Fruit fly (Drosophila melanogaster): ENCODE measurements around the gene Tsc1.

Gene Tsc1

DNA sequence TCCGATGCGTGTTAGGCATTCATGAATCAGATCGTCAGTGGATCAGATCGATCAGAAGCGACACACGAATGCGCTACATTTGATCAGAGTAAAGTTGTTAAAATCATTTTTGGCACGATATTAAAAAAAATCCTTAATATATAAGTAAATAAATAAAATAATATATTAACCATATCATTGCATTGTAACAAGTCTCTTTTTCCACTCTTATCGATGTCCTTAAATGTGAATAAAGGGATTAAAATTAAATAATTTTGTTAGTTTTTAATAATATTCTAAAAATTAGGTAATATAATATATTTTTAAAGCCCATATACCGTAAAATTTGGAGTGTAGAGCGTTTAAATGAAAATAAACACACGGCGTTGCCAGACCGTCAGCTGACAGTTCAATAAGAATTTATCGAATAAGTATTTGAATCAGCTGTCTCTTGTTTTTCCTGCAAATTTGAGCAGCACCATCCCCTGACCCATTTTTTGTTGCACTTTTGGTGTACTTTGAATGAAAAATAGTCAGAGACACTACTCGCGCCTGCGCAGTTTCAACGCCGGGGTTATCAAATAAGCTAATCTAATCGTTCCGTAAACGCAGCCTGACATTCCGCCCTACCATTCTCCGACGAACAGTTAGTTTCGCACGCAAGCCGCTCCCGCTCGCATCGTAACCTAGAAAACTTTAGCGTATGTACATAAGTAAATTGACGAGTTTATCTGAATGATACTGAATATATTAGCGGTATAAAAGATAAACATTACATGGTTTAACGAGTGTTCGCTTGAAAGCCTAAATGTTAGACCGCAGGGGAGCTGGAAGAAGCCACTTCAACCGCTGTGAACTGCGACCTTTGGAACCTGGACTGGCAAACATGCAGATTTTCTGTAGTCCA, 22.1 kb downstream of the Tsc1 start, which contains the start of the genes p38a and CG6178:
Gene p38a (minus strand): TSS at position 398 of the 886 bp plus-strand sequence.
Gene CG6178 (plus strand): TSS at position 424 of the 886 bp plus-strand sequence.
- peak; percentile 85 for TF ChIP-seq tj (GFP tag; optimal IDR thresholded peaks at IDR 0.05)
- peak; percentile 97 for TF ChIP-seq CG33017 (tag; optimal IDR thresholded peaks at IDR 0.05)
- no peak for TF ChIP-seq kay (GFP tag; ENCODE audit: borderline replicate concordance)
- peak; percentile 59 for TF ChIP-seq CG1620 (GFP tag; optimal IDR thresholded peaks at IDR 0.05)
- TF ChIP-seq CG7101 (tag; optimal IDR thresholded peaks at IDR 0.05): peak; percentile 99
- TF ChIP-seq bab1 (GFP tag; optimal IDR thresholded peaks at IDR 0.05): peak; percentile 97
- peak; percentile 77 for TF ChIP-seq Mnt (GFP tag; optimal IDR thresholded peaks at IDR 0.05)
- peak; percentile 99 for TF ChIP-seq CG11617 (GFP tag; optimal IDR thresholded peaks at IDR 0.05)
- TF ChIP-seq CG7045 (GFP tag; optimal IDR thresholded peaks at IDR 0.05): peak; percentile 97
- peak; percentile 75 for TF ChIP-seq Clk (GFP tag; optimal IDR thresholded peaks at IDR 0.05)
- TF ChIP-seq cic (GFP tag; optimal IDR thresholded peaks at IDR 0.05): peak; percentile 73
- TF ChIP-seq CG14711 (tag; optimal IDR thresholded peaks at IDR 0.05): peak; percentile 96
- TF ChIP-seq CG12768 (GFP tag; optimal IDR thresholded peaks at IDR 0.05): peak; percentile 97
- TF ChIP-seq ovo (GFP tag; optimal IDR thresholded peaks at IDR 0.05): peak; percentile 80
- TF ChIP-seq Crg-1 (GFP tag; optimal IDR thresholded peaks at IDR 0.05): peak; percentile 71
- TF ChIP-seq Hr96 (GFP tag; optimal IDR thresholded peaks at IDR 0.05): peak; percentile 60
- no peak for TF ChIP-seq cnc (optimal IDR thresholded peaks at IDR 0.05)
- peak; percentile 79 for TF ChIP-seq CG5204 (GFP tag; optimal IDR thresholded peaks at IDR 0.05)
- TF ChIP-seq pad (GFP tag; optimal IDR thresholded peaks at IDR 0.05): peak; percentile 90
- peak; percentile 67 for TF ChIP-seq toe (GFP tag; optimal IDR thresholded peaks at IDR 0.05)

DNA sequence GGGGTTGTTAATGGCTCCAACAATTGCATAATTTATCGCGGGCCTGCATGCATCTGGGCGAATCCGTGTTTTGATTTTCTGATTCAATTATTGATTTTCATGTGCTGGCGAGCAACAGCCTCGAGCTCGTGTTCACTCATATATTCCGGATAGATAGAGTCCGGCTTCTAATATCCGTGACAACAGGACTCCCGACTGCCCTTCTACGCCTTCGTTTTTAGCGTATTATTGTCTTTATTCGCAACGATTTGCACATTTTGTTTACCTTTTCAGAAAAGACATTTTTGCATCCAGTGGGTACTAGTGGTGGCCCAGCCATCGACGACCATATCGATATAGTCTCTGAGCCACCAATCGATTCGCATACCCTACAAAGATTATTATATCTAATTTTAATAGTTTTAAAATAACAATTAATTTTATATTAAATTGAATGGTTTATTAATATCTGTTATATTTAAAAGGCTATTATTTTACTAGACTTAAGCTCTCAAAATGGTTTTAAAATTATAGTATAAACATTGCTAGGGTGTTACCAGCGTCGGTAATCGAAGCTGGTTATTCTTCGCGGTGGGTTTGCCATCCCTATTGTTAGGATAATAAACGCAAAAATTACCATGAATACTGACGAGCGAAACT, 31.2 kb downstream of the Tsc1 start, which contains the start of the genes Myo95E and TBC1d7:
Gene Myo95E (minus strand): TSS at position 326 of the 639 bp plus-strand sequence.
Gene TBC1d7 (plus strand): TSS at position 555 of the 639 bp plus-strand sequence.
- TF ChIP-seq cnc (optimal IDR thresholded peaks at IDR 0.05): no peak
- TF ChIP-seq cic (GFP tag; optimal IDR thresholded peaks at IDR 0.05): peak; percentile 34
- no peak for TF ChIP-seq Hr96 (GFP tag; optimal IDR thresholded peaks at IDR 0.05)
- TF ChIP-seq CG7101 (tag; optimal IDR thresholded peaks at IDR 0.05): peak; percentile 94
- no peak for TF ChIP-seq CG5204 (GFP tag; optimal IDR thresholded peaks at IDR 0.05)
- TF ChIP-seq CG12768 (GFP tag; optimal IDR thresholded peaks at IDR 0.05): peak; percentile 91
- peak; percentile 91 for TF ChIP-seq CG33017 (tag; optimal IDR thresholded peaks at IDR 0.05)
- TF ChIP-seq Clk (GFP tag; optimal IDR thresholded peaks at IDR 0.05): peak; percentile 38
- peak; percentile 86 for TF ChIP-seq CG11617 (GFP tag; optimal IDR thresholded peaks at IDR 0.05)
- TF ChIP-seq pad (GFP tag; optimal IDR thresholded peaks at IDR 0.05): peak; percentile 82
- TF ChIP-seq CG1620 (GFP tag; optimal IDR thresholded peaks at IDR 0.05): peak; percentile 57
- TF ChIP-seq tj (GFP tag; optimal IDR thresholded peaks at IDR 0.05): peak; percentile 50
- peak; percentile 90 for TF ChIP-seq CG14711 (tag; optimal IDR thresholded peaks at IDR 0.05)
- TF ChIP-seq toe (GFP tag; optimal IDR thresholded peaks at IDR 0.05): no peak
- no peak for TF ChIP-seq kay (GFP tag; ENCODE audit: borderline replicate concordance)
- peak; percentile 75 for TF ChIP-seq Mnt (GFP tag; optimal IDR thresholded peaks at IDR 0.05)
- TF ChIP-seq ovo (GFP tag; optimal IDR thresholded peaks at IDR 0.05): peak; percentile 17
- TF ChIP-seq bab1 (GFP tag; optimal IDR thresholded peaks at IDR 0.05): peak; percentile 88
- TF ChIP-seq CG7045 (GFP tag; optimal IDR thresholded peaks at IDR 0.05): peak; percentile 83
- peak; percentile 45 for TF ChIP-seq Crg-1 (GFP tag; optimal IDR thresholded peaks at IDR 0.05)

DNA sequence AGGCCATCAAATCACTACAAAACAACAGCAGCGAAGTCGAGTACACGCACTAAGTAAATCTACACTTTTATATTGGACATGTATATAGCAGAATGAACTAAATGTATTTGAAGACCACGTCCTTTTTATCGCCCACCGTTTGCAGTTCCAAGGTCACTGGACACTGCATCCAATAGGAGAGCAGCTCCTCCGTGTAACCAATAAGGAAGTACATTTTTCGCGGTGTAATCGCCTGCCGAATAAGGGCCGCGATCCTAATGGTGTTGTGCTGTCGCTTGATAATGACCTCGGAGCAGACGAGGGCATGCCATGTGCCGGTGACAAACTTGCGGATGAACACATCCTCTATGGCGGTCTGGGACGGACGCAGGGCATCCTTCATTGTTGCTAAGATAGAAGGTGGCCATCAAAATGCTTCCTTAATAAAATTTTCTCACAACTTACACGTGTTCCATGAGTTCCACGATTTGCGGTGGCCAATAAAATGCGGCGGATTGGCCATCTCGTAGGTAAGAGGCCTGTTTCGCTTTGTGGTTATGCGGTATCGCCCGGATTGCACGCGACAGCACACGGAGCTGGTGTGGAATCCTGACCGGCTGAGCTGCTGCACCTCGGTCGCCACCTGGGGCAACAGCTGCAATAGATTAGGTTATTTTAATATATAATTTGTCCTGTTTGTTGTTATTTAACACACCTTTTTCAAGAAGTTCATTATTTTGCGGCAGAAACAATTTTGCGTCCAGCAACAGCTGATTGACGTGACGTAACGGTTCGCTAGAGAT, 32.9 kb downstream of the Tsc1 start, which contains the start of gene mRpS24:
Gene mRpS24 (minus strand): TSS at position 772 of the 782 bp plus-strand sequence.
- TF ChIP-seq cnc (optimal IDR thresholded peaks at IDR 0.05) (no peak), ovo (GFP tag; optimal IDR thresholded peaks at IDR 0.05) (no peak), CG33017 (tag; optimal IDR thresholded peaks at IDR 0.05) (no peak), CG7101 (tag; optimal IDR thresholded peaks at IDR 0.05) (no peak), Mnt (GFP tag; optimal IDR thresholded peaks at IDR 0.05) (peak; percentile 36), bab1 (GFP tag; optimal IDR thresholded peaks at IDR 0.05) (no peak)

- peak; percentile 32 for TF ChIP-seq Crg-1 (GFP tag; optimal IDR thresholded peaks at IDR 0.05)
- TF ChIP-seq CG1620 (GFP tag; optimal IDR thresholded peaks at IDR 0.05): peak; percentile 26
- peak; percentile 12 for TF ChIP-seq cic (GFP tag; optimal IDR thresholded peaks at IDR 0.05)
- peak; percentile 43 for TF ChIP-seq CG7045 (GFP tag; optimal IDR thresholded peaks at IDR 0.05)
- no peak for TF ChIP-seq Hr96 (GFP tag; optimal IDR thresholded peaks at IDR 0.05)
- peak; percentile 20 for TF ChIP-seq CG33017 (tag; optimal IDR thresholded peaks at IDR 0.05)
- TF ChIP-seq Clk (GFP tag; optimal IDR thresholded peaks at IDR 0.05): no peak
- TF ChIP-seq kay (GFP tag; ENCODE audit: borderline replicate concordance): no peak
- no peak for TF ChIP-seq cnc (optimal IDR thresholded peaks at IDR 0.05)
- peak; percentile 81 for TF ChIP-seq CG11617 (GFP tag; optimal IDR thresholded peaks at IDR 0.05)
- peak; percentile 36 for TF ChIP-seq pad (GFP tag; optimal IDR thresholded peaks at IDR 0.05)
- peak; percentile 48 for TF ChIP-seq tj (GFP tag; optimal IDR thresholded peaks at IDR 0.05)
- peak; percentile 91 for TF ChIP-seq CG14711 (tag; optimal IDR thresholded peaks at IDR 0.05)
- no peak for TF ChIP-seq CG5204 (GFP tag; optimal IDR thresholded peaks at IDR 0.05)
- no peak for TF ChIP-seq toe (GFP tag; optimal IDR thresholded peaks at IDR 0.05)
- TF ChIP-seq CG7101 (tag; optimal IDR thresholded peaks at IDR 0.05): peak; percentile 66
- TF ChIP-seq bab1 (GFP tag; optimal IDR thresholded peaks at IDR 0.05): peak; percentile 50
- TF ChIP-seq CG12768 (GFP tag; optimal IDR thresholded peaks at IDR 0.05): peak; percentile 46
- no peak for TF ChIP-seq Mnt (GFP tag; optimal IDR thresholded peaks at IDR 0.05)
- TF ChIP-seq ovo (GFP tag; optimal IDR thresholded peaks at IDR 0.05): peak; percentile 37
Measured at dm6 chr3R:24163556-24164022, 33.5 kb downstream of the Tsc1 start, which contains the start of gene Apc2. TSS of gene Apc2 (plus strand) at chr3R:24163966.
